Fruit fly (Drosophila melanogaster) whole organism, embryonic: ENCODE measurements around the gene wwk.

ENCODE experiments used
- Antp ChIP-seq: fragments of 200-800 bp; sonication (Bioruptor generic); optimal IDR thresholded peaks from 3 replicates; lab custom pipeline; 2016; ENCODE audit warnings: missing biosample characterization, missing genetic modification characterization
- CG10366 ChIP-seq: fragments of 200-800 bp; sonication (Bioruptor generic); IDR thresholded peaks from 2 replicates; pipeline ENCODE4 v1.3.6; 2022; ENCODE audit warnings: missing biosample characterization, missing genetic modification characterization
- CG10431 ChIP-seq: fragments of 200-800 bp; sonication (Bioruptor generic); optimal IDR thresholded peaks from 3 replicates; lab custom pipeline; 2018; ENCODE audit warnings: missing biosample characterization, mild to moderate bottlenecking, missing genetic modification characterization
- CG10654 ChIP-seq: fragments of 200-800 bp; sonication (Bioruptor generic); optimal IDR thresholded peaks from 2 replicates; lab custom pipeline; 2016; ENCODE audit warnings: missing biosample characterization, missing genetic modification characterization
- CG10979 ChIP-seq: fragments of 200-800 bp; sonication (Bioruptor generic); optimal IDR thresholded peaks from 2 replicates; lab custom pipeline; 2018; ENCODE audit warnings: missing biosample characterization, mild to moderate bottlenecking, missing genetic modification characterization, moderate library complexity
- CG11696 ChIP-seq: fragments of 200-800 bp; sonication (Bioruptor generic); IDR thresholded peaks from 2 replicates; pipeline ENCODE4 v1.3.6; 2022; ENCODE audit warnings: missing biosample characterization, missing genetic modification characterization
- CG17612 ChIP-seq: fragments of 200-800 bp; sonication (Bioruptor generic); IDR thresholded peaks from 2 replicates; pipeline ENCODE4 v1.3.6; 2022; ENCODE audit warnings: missing biosample characterization, missing genetic modification characterization
- CG2678 ChIP-seq: fragments of 200-800 bp; sonication (Bioruptor generic); optimal IDR thresholded peaks from 3 replicates; lab custom pipeline; 2019; ENCODE audit warnings: missing biosample characterization, mild to moderate bottlenecking, missing genetic modification characterization, moderate library complexity
- CG3065 ChIP-seq: fragments of 200-800 bp; sonication (Bioruptor generic); optimal IDR thresholded peaks from 2 replicates; lab custom pipeline; 2016; ENCODE audit warnings: missing biosample characterization, missing genetic modification characterization
- CG34376 ChIP-seq: fragments of 200-800 bp; sonication (Bioruptor generic); optimal IDR thresholded peaks from 2 replicates; lab custom pipeline; 2018; ENCODE audit warnings: missing biosample characterization, mild to moderate bottlenecking, missing genetic modification characterization
- CG42726 ChIP-seq: fragments of 200-800 bp; sonication (Bioruptor generic); IDR thresholded peaks from 2 replicates; pipeline ENCODE4 v1.3.6; 2022; ENCODE audit warnings: missing biosample characterization, missing genetic modification characterization; ENCODE audit not compliant: partially characterized antibody
- CG4424 ChIP-seq: fragments of 200-800 bp; sonication (Bioruptor generic); optimal IDR thresholded peaks from 3 replicates; lab custom pipeline; 2016; ENCODE audit warnings: missing biosample characterization, missing genetic modification characterization
- CG4707 ChIP-seq: fragments of 200-800 bp; sonication (Bioruptor generic); optimal IDR thresholded peaks from 2 replicates; lab custom pipeline; 2018; ENCODE audit warnings: missing biosample characterization, mild to moderate bottlenecking, missing genetic modification characterization, moderate library complexity
- CG6683 ChIP-seq: fragments of 200-800 bp; sonication (Bioruptor generic); optimal IDR thresholded peaks from 2 replicates; lab custom pipeline; 2017; ENCODE audit warnings: missing biosample characterization, mild to moderate bottlenecking, missing genetic modification characterization, missing genetic modification reagents
- CG6765 ChIP-seq: fragments of 200-800 bp; sonication (Bioruptor generic); optimal IDR thresholded peaks from 3 replicates; lab custom pipeline; 2017; ENCODE audit warnings: missing biosample characterization, mild to moderate bottlenecking, missing genetic modification characterization
- CG7271 ChIP-seq: fragments of 200-800 bp; sonication (Bioruptor generic); optimal IDR thresholded peaks from 2 replicates; lab custom pipeline; 2018; ENCODE audit warnings: missing biosample characterization, mild to moderate bottlenecking, missing genetic modification characterization, moderate library complexity
- CG9876 ChIP-seq: fragments of 200-800 bp; sonication (Bioruptor generic); optimal IDR thresholded peaks from 2 replicates; lab custom pipeline; 2016; ENCODE audit warnings: missing biosample characterization, missing genetic modification characterization
- Dad ChIP-seq: fragments of 200-800 bp; sonication (Bioruptor generic); optimal IDR thresholded peaks from 3 replicates; lab custom pipeline; 2016; ENCODE audit warnings: missing biosample characterization, missing genetic modification characterization
- Deaf1 ChIP-seq: fragments of 200-800 bp; optimal IDR thresholded peaks from 3 replicates; lab custom pipeline; 2019; ENCODE audit warnings: missing biosample characterization, mild to moderate bottlenecking, missing genetic modification characterization, moderate library complexity
- E2f1 ChIP-seq: fragments of 200-800 bp; sonication (Bioruptor generic); IDR thresholded peaks from 2 replicates; pipeline ENCODE4 v1.3.6; 2022; ENCODE audit warnings: missing biosample characterization, missing genetic modification characterization
- E2f2 ChIP-seq: fragments of 200-800 bp; sonication (Bioruptor generic); IDR thresholded peaks from 2 replicates; pipeline ENCODE4 v1.3.6; 2022; ENCODE audit warnings: missing biosample characterization, missing genetic modification characterization
- Gsc ChIP-seq: fragments of 200-800 bp; sonication (Bioruptor generic); IDR thresholded peaks from 2 replicates; pipeline ENCODE4 v1.3.6; 2022; ENCODE audit warnings: missing biosample characterization, missing genetic modification characterization
- Hr3 ChIP-seq: fragments of 200-800 bp; sonication (Bioruptor generic); optimal IDR thresholded peaks from 3 replicates; lab custom pipeline; 2016; ENCODE audit warnings: missing biosample characterization, missing genetic modification characterization
- MTF-1 ChIP-seq: fragments of 200-800 bp; sonication (Bioruptor generic); optimal IDR thresholded peaks from 2 replicates; lab custom pipeline; 2018; ENCODE audit warnings: missing biosample characterization, mild to moderate bottlenecking, missing genetic modification characterization, borderline replicate concordance
- Oli ChIP-seq: fragments of 200-800 bp; sonication (Bioruptor generic); optimal IDR thresholded peaks from 2 replicates; lab custom pipeline; 2018; ENCODE audit warnings: missing biosample characterization, mild to moderate bottlenecking, missing genetic modification characterization, moderate library complexity
- PHDP ChIP-seq: fragments of 200-800 bp; sonication (Bioruptor generic); optimal IDR thresholded peaks from 3 replicates; lab custom pipeline; 2018; ENCODE audit warnings: missing biosample characterization, mild to moderate bottlenecking, missing genetic modification characterization, moderate library complexity
- Six4 ChIP-seq: fragments of 200-800 bp; sonication (Bioruptor generic); optimal IDR thresholded peaks from 2 replicates; lab custom pipeline; 2016; ENCODE audit warnings: missing biosample characterization, missing genetic modification characterization
- Sox100B ChIP-seq: fragments of 200-800 bp; sonication (Bioruptor generic); optimal IDR thresholded peaks from 3 replicates; lab custom pipeline; 2018; ENCODE audit warnings: missing biosample characterization, mild to moderate bottlenecking, missing genetic modification characterization
- Spps ChIP-seq: fragments of 200-800 bp; sonication (Bioruptor generic); optimal IDR thresholded peaks from 2 replicates; lab custom pipeline; 2018; ENCODE audit warnings: missing biosample characterization, mild to moderate bottlenecking, missing genetic modification characterization
- bbx ChIP-seq: fragments of 200-800 bp; sonication (Bioruptor generic); IDR thresholded peaks from 2 replicates; pipeline ENCODE4 v1.3.6; 2022; ENCODE audit warnings: missing biosample characterization, missing genetic modification characterization; ENCODE audit not compliant: partially characterized antibody
- bsh ChIP-seq, 2 experiments: fragments of 200-800 bp; sonication (Bioruptor generic); optimal IDR thresholded peaks; 2 replicates each; lab custom pipeline; 2017 to 2018; ENCODE audit warnings: mild to moderate bottlenecking in 2 of 2, missing biosample characterization in 2 of 2, missing genetic modification characterization in 2 of 2, moderate library complexity in 1 of 2
- chm ChIP-seq: fragments of 200-800 bp; sonication (Bioruptor generic); IDR thresholded peaks from 2 replicates; pipeline ENCODE4 v1.3.6; 2022; ENCODE audit warnings: missing biosample characterization, missing genetic modification characterization
- dan ChIP-seq: fragments of 200-800 bp; sonication (Bioruptor generic); IDR thresholded peaks from 2 replicates; pipeline ENCODE4 v1.3.6; 2022; ENCODE audit warnings: missing biosample characterization, missing genetic modification characterization
- dpn ChIP-seq, 2 experiments: fragments of 200-800 bp; sonication (Bioruptor generic); optimal IDR thresholded peaks; 3 replicates each; lab custom pipeline; 2016; ENCODE audit warnings: missing biosample characterization in 2 of 2, missing genetic modification characterization in 2 of 2
- fd96Cb ChIP-seq: fragments of 200-800 bp; sonication (Bioruptor generic); optimal IDR thresholded peaks from 2 replicates; lab custom pipeline; 2018; ENCODE audit warnings: missing biosample characterization, mild to moderate bottlenecking, missing genetic modification characterization, moderate library complexity
- fru ChIP-seq: fragments of >200 bp; optimal IDR thresholded peaks from 2 replicates; lab custom pipeline; 2017
- ftz-f1 ChIP-seq: fragments of 200-800 bp; sonication (Bioruptor generic); optimal IDR thresholded peaks from 2 replicates; lab custom pipeline; 2016; ENCODE audit warnings: missing biosample characterization, missing genetic modification characterization
- gcm2 ChIP-seq: fragments of 200-800 bp; sonication (Bioruptor generic); optimal IDR thresholded peaks from 2 replicates; lab custom pipeline; 2016; ENCODE audit warnings: missing biosample characterization, missing genetic modification characterization
- lab ChIP-seq: fragments of 200-800 bp; sonication (Bioruptor generic); optimal IDR thresholded peaks from 3 replicates; lab custom pipeline; 2017; ENCODE audit warnings: missing biosample characterization, missing genetic modification characterization, mild to moderate bottlenecking, moderate library complexity, missing genetic modification reagents
- nau ChIP-seq: fragments of 200-800 bp; sonication (Bioruptor generic); optimal IDR thresholded peaks from 3 replicates; lab custom pipeline; 2017; ENCODE audit warnings: missing biosample characterization, mild to moderate bottlenecking, missing genetic modification characterization, missing genetic modification reagents
- pnt ChIP-seq: fragments of 200-800 bp; sonication (Bioruptor generic); optimal IDR thresholded peaks from 3 replicates; lab custom pipeline; 2016; ENCODE audit warnings: missing biosample characterization, missing genetic modification characterization
- pros ChIP-seq: fragments of 200-800 bp; sonication (Bioruptor generic); optimal IDR thresholded peaks from 3 replicates; lab custom pipeline; 2019; ENCODE audit warnings: missing biosample characterization, mild to moderate bottlenecking, missing genetic modification characterization, moderate library complexity
- ro ChIP-seq: fragments of 200-800 bp; sonication (Bioruptor generic); IDR thresholded peaks from 2 replicates; pipeline ENCODE4 v1.3.6; 2022; ENCODE audit warnings: missing biosample characterization, missing genetic modification characterization
- row ChIP-seq: fragments of 200-800 bp; sonication (Bioruptor generic); IDR thresholded peaks from 3 replicates; pipeline ENCODE4 v1.3.6; 2022; ENCODE audit warnings: missing biosample characterization, missing genetic modification characterization
- run ChIP-seq: fragments of 200-800 bp; sonication (Bioruptor generic); optimal IDR thresholded peaks from 3 replicates; lab custom pipeline; 2018; ENCODE audit warnings: missing biosample characterization, mild to moderate bottlenecking, missing genetic modification characterization
- tin ChIP-seq: fragments of 200-800 bp; sonication (Bioruptor generic); optimal IDR thresholded peaks from 3 replicates; lab custom pipeline; 2016; ENCODE audit warnings: missing biosample characterization, missing genetic modification characterization
- trh ChIP-seq: fragments of 200-800 bp; sonication (Bioruptor generic); optimal IDR thresholded peaks from 2 replicates; lab custom pipeline; 2016; ENCODE audit warnings: missing biosample characterization, missing genetic modification characterization
- tx ChIP-seq: fragments of 200-800 bp; sonication (Bioruptor generic); optimal IDR thresholded peaks from 2 replicates; lab custom pipeline; 2016; ENCODE audit warnings: missing biosample characterization, missing genetic modification characterization
- vfl ChIP-seq: fragments of 200-800 bp; sonication (Bioruptor generic); optimal IDR thresholded peaks from 2 replicates; lab custom pipeline; 2016; ENCODE audit warnings: missing biosample characterization, missing genetic modification characterization

wwk gene

DNA sequence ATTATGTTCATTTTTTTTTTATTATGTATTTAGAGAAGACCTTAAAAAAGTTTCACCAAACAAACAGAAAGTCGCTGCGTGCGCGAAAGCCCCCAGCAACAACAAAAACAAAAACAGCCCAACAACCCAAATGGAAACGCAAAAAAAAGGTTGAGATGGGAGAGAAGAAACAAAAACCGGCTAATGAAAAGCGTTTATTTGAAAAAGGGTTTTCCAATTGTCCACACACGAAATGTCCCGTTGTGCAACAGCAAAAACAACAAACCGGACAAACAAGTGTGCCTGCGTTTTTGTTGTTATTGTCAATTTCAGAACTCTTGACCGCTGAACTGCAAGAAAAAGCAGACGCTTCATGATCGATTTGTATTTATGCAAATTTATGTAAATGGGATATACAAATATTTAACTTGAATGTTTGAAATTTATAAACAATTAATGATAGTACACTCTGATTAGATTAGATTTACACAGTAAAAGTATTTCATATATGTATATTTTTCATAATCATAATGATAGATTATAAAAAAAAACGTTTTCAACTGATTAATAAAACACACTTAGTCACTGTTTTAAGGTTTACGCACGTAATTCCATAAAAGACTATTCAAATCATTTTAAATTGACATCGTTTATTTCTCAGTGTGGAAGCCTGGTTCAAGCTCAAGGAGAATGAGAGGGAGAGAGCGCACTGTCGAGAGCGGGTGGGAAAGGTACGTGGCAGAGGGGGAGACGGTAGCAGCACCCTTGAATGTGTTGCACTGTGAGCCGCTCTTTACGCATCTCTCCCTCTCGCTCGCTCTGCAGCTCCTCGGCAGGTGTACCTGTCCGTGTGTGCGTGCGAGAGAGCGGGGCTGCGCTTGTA, 18.0 kb upstream of the wwk start (continued):
- TF ChIP-seq row, result peak; percentile 75
- TF ChIP-seq E2f1 (GFP tag; lab: Robert Waterston, UW), result peak; percentile 71
- peak; percentile 37 for TF ChIP-seq CG3065 (GFP tag; lab: Kevin White, UChicago)
- TF ChIP-seq run, result peak; percentile 36
- TF ChIP-seq ftz-f1 (GFP tag; lab: Kevin White, UChicago), result peak; percentile 37
- TF ChIP-seq dpn (GFP tag; optimal IDR thresholded peaks at IDR 0.05; lab: Kevin White, UChicago), result peak; percentile 47 to 74
- no peak for TF ChIP-seq CG9876 (GFP tag; lab: Kevin White, UChicago)
- peak; percentile 34 for TF ChIP-seq vfl (GFP tag; lab: Kevin White, UChicago)
- TF ChIP-seq bbx (GFP tag; lab: Robert Waterston, UW), result no peak
- TF ChIP-seq MTF-1 (GFP tag; lab: Kevin White, UChicago), result peak; percentile 27
- TF ChIP-seq CG42726 (GFP tag; lab: Robert Waterston, UW), result no peak
- TF ChIP-seq CG4707 (GFP tag; lab: Kevin White, UChicago), result peak; percentile 14
- peak; percentile 64 for TF ChIP-seq tin (GFP tag; lab: Kevin White, UChicago)
- TF ChIP-seq Deaf1 (tag; lab: Kevin White, UChicago), result no peak
- no peak for TF ChIP-seq CG34376
- peak; percentile 56 for TF ChIP-seq nau (GFP tag; lab: Kevin White, UChicago)
- TF ChIP-seq PHDP (tag; lab: Kevin White, UChicago), result peak; percentile 77
- peak; percentile 86 for TF ChIP-seq fd96Cb (tag; lab: Kevin White, UChicago)
- TF ChIP-seq pros (GFP tag; lab: Kevin White, UChicago), result no peak
- peak; percentile 24 for TF ChIP-seq CG6683
- TF ChIP-seq CG2678 (tag; lab: Kevin White, UChicago), result peak; percentile 87
- TF ChIP-seq Spps (tag; lab: Kevin White, UChicago), result peak; percentile 68
- peak; percentile 74 for TF ChIP-seq Oli (tag; lab: Kevin White, UChicago)
- peak; percentile 80 for TF ChIP-seq Sox100B (GFP tag; lab: Kevin White, UChicago)
- TF ChIP-seq CG6765, result peak; percentile 51
- TF ChIP-seq Six4 (GFP tag; lab: Kevin White, UChicago), result peak; percentile 82
- TF ChIP-seq chm, result peak; percentile 38
- TF ChIP-seq trh (GFP tag; lab: Kevin White, UChicago), result peak; percentile 54
- TF ChIP-seq bsh (GFP tag; optimal IDR thresholded peaks at IDR 0.05; lab: Kevin White, UChicago), result peak; percentile 57 to 76
- TF ChIP-seq CG17612 (GFP tag; lab: Robert Waterston, UW), result no peak
- peak; percentile 3 for TF ChIP-seq tx (GFP tag; lab: Kevin White, UChicago)
- TF ChIP-seq CG10366 (GFP tag; lab: Robert Waterston, UW), result peak; percentile 32; the same call in 1 of the 2 replicates
- peak; percentile 72 for TF ChIP-seq lab
- TF ChIP-seq Dad (GFP tag; lab: Kevin White, UChicago), result no peak
- TF ChIP-seq dan (GFP tag; lab: Robert Waterston, UW), result no peak
- peak; percentile 73 for TF ChIP-seq CG10654 (GFP tag; lab: Kevin White, UChicago)
- peak; percentile 37; the same call in 1 of the 2 replicates for TF ChIP-seq E2f2 (GFP tag; lab: Robert Waterston, UW)
- TF ChIP-seq fru (lab: Kevin White, UChicago), result no peak
- TF ChIP-seq ro (GFP tag; lab: Robert Waterston, UW), result no peak; the same call in 1 of the 2 replicates
- TF ChIP-seq CG10431 (GFP tag; lab: Kevin White, UChicago), result no peak
- no peak for TF ChIP-seq Antp (GFP tag; lab: Kevin White, UChicago)
- TF ChIP-seq Gsc (GFP tag; lab: Robert Waterston, UW), result no peak
- TF ChIP-seq Hr3 (GFP tag; lab: Kevin White, UChicago), result peak; percentile 76
- peak; percentile 22 for TF ChIP-seq gcm2 (GFP tag; lab: Kevin White, UChicago)
- TF ChIP-seq CG4424 (GFP tag; lab: Kevin White, UChicago), result peak; percentile 85
- TF ChIP-seq CG11696, result no peak
- TF ChIP-seq CG10979, result peak; percentile 89
- TF ChIP-seq CG7271 (tag; lab: Kevin White, UChicago), result peak; percentile 44
- TF ChIP-seq pnt (GFP tag; lab: Kevin White, UChicago), result no peak
